Worm (Caenorhabditis elegans) whole organism, L3 larva: ENCODE results near the gene lact-1.

Experiments
- R02D3.7 ChIP-seq: fragments of 150-350 bp; optimal IDR thresholded peaks from 2 replicates; lab custom pipeline; 2014; ENCODE audit warnings: missing biosample characterization, missing genetic modification characterization
- nhr-237 ChIP-seq: fragments of 150-350 bp; optimal IDR thresholded peaks from 2 replicates; lab custom pipeline; 2014; ENCODE audit warnings: missing biosample characterization, missing genetic modification characterization

DNA sequence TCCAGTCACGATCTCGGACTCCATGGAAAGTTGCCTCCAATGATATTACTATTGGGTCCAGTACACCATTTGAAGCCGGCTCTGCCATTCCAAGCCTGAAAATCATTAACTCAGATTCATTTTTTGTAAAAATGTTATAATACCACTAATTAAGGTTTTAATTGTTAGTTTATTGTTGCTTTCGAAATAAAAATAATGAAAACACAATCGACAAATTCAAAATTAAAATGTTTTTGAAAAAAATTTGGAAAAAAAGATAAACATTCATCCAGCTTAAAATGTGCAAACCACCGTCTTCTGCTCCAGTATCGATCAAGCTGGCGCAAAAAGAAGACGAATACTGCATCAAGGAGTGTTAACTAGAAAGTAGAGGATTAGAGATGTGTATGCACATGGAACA is 3.3 kb downstream of the lact-1 start, which contains the start of gene F46H5.5:
- TF ChIP-seq R02D3.7 (no peak), nhr-237 (tag; lab: Kevin White, UChicago) (no peak)
